Worm (Caenorhabditis elegans) whole organism, L3 larva: Measurements from ENCODE around the gene F40G9.18.
A peak's percentile ranks its signal among the peaks of the same experiment; 100 is the strongest.
"Not testable (repeated sequence)": the region's sequence is repeated elsewhere in the genome, so short reads cannot be mapped to it uniquely, and the experiment has no call there.

Source experiments
- ZK546.5 ChIP-seq: sonication (generic microtip); optimal IDR thresholded peaks from 2 replicates; lab custom pipeline; 2017; ENCODE audit warnings: missing biosample characterization, missing genetic modification characterization
- ama-1 ChIP-seq: fragments of 150-350 bp; optimal IDR thresholded peaks from 2 replicates; lab custom pipeline; 2018
- ceh-28 ChIP-seq: fragments of 150-350 bp; optimal IDR thresholded peaks from 2 replicates; lab custom pipeline; 2014; ENCODE audit warnings: missing biosample characterization, missing genetic modification reagents, missing genetic modification characterization
- ceh-82 ChIP-seq: fragments of 150-350 bp; optimal IDR thresholded peaks from 2 replicates; lab custom pipeline; 2014; ENCODE audit warnings: missing biosample characterization, missing genetic modification characterization
- daf-12 ChIP-seq: fragments of 150-350 bp; optimal IDR thresholded peaks from 2 replicates; lab custom pipeline; 2014; ENCODE audit warnings: missing biosample characterization, missing genetic modification reagents, missing genetic modification characterization
- egl-5 ChIP-seq: fragments of 150-350 bp; optimal IDR thresholded peaks from 2 replicates; lab custom pipeline; 2017; ENCODE audit warnings: missing biosample characterization, missing genetic modification reagents, missing genetic modification characterization, inconsistent platforms
- elt-1 ChIP-seq: fragments of 150-350 bp; optimal IDR thresholded peaks from 2 replicates; lab custom pipeline; 2014; ENCODE audit warnings: missing biosample characterization, missing genetic modification characterization
- elt-2 ChIP-seq: sonication (generic microtip); optimal IDR thresholded peaks from 2 replicates; lab custom pipeline; 2016; ENCODE audit warnings: missing genetic modification reagents, mild to moderate bottlenecking, missing genetic modification characterization, missing compliant biosample characterization
- eor-1 ChIP-seq, 2 experiments: fragments of 150-350 bp; optimal IDR thresholded peaks; 2 replicates each; lab custom pipeline; 2014 to 2018; ENCODE audit warnings: missing biosample characterization in 2 of 2, missing genetic modification characterization in 2 of 2
- fkh-10 ChIP-seq: sonication (generic microtip); optimal IDR thresholded peaks from 2 replicates; lab custom pipeline; 2017; ENCODE audit warnings: missing biosample characterization, missing genetic modification reagents, missing genetic modification characterization
- hmg-11 ChIP-seq: sonication (generic microtip); optimal IDR thresholded peaks from 2 replicates; lab custom pipeline; 2016; ENCODE audit warnings: missing genetic modification characterization, missing compliant biosample characterization
- jun-1 ChIP-seq: fragments of 150-350 bp; optimal IDR thresholded peaks from 2 replicates; lab custom pipeline; 2014; ENCODE audit warnings: missing biosample characterization, missing genetic modification reagents, missing genetic modification characterization
- lin-15B ChIP-seq: fragments of 150-350 bp; optimal IDR thresholded peaks from 2 replicates; lab custom pipeline; 2014; ENCODE audit warnings: missing biosample characterization, missing genetic modification characterization
- lin-39 ChIP-seq: fragments of 150-350 bp; optimal IDR thresholded peaks from 2 replicates; lab custom pipeline; 2018; ENCODE audit warnings: missing biosample characterization, missing genetic modification reagents, missing genetic modification characterization
- lsy-12 ChIP-seq: sonication (generic microtip); optimal IDR thresholded peaks from 2 replicates; lab custom pipeline; 2016; ENCODE audit warnings: mild to moderate bottlenecking, missing genetic modification characterization, missing compliant biosample characterization
- nfya-1 ChIP-seq: sonication (generic microtip); optimal IDR thresholded peaks from 2 replicates; lab custom pipeline; 2017; ENCODE audit warnings: missing genetic modification characterization, mild to moderate bottlenecking, missing compliant biosample characterization, antibody characterized with exemption, moderate library complexity; ENCODE audit not compliant: insufficient read depth
- nhr-23 ChIP-seq: fragments of 150-350 bp; optimal IDR thresholded peaks from 2 replicates; lab custom pipeline; 2014; ENCODE audit warnings: missing biosample characterization, missing genetic modification reagents, missing genetic modification characterization
- nhr-237 ChIP-seq: fragments of 150-350 bp; optimal IDR thresholded peaks from 2 replicates; lab custom pipeline; 2014; ENCODE audit warnings: missing biosample characterization, missing genetic modification characterization
- nhr-25 ChIP-seq: sonication (generic microtip); optimal IDR thresholded peaks from 2 replicates; lab custom pipeline; 2017; ENCODE audit warnings: missing biosample characterization, missing genetic modification characterization
- nhr-67 ChIP-seq: fragments of 150-350 bp; optimal IDR thresholded peaks from 2 replicates; lab custom pipeline; 2014; ENCODE audit warnings: missing biosample characterization, missing genetic modification characterization
- nhr-77 ChIP-seq: fragments of 150-350 bp; optimal IDR thresholded peaks from 2 replicates; lab custom pipeline; 2014; ENCODE audit warnings: missing biosample characterization, missing genetic modification characterization
- pha-4 ChIP-seq: fragments of 150-350 bp; optimal IDR thresholded peaks from 2 replicates; lab custom pipeline; 2014; ENCODE audit warnings: missing biosample characterization, missing genetic modification reagents, missing genetic modification characterization
- pqm-1 ChIP-seq: fragments of 150-350 bp; optimal IDR thresholded peaks from 2 replicates; lab custom pipeline; 2017; ENCODE audit warnings: missing biosample characterization, missing genetic modification characterization, inconsistent platforms
- sea-2 ChIP-seq: fragments of 150-350 bp; sonication (generic microtip); optimal IDR thresholded peaks from 4 replicates; lab custom pipeline; 2014; ENCODE audit warnings: missing biosample characterization, missing genetic modification reagents, missing genetic modification characterization
- skn-1 ChIP-seq: fragments of 150-350 bp; optimal IDR thresholded peaks from 2 replicates; lab custom pipeline; 2014; ENCODE audit warnings: missing biosample characterization, missing genetic modification characterization
- snpc-4 ChIP-seq: fragments of 150-350 bp; optimal IDR thresholded peaks from 2 replicates; lab custom pipeline; 2014; ENCODE audit warnings: missing biosample characterization, missing genetic modification characterization
- tbx-2 ChIP-seq: sonication (generic microtip); optimal IDR thresholded peaks from 2 replicates; lab custom pipeline; 2016; ENCODE audit warnings: mild to moderate bottlenecking, missing genetic modification characterization, missing compliant biosample characterization
- unc-39 ChIP-seq: sonication (generic microtip); optimal IDR thresholded peaks from 4 replicates; lab custom pipeline; 2017; ENCODE audit warnings: missing biosample characterization, missing genetic modification characterization
- unc-62 ChIP-seq: fragments of 150-350 bp; sonication (generic microtip); optimal IDR thresholded peaks from 4 replicates; lab custom pipeline; 2014; ENCODE audit warnings: missing biosample characterization, missing genetic modification reagents, missing genetic modification characterization
- zag-1 ChIP-seq: fragments of 150-350 bp; optimal IDR thresholded peaks from 2 replicates; lab custom pipeline; 2014; ENCODE audit warnings: missing biosample characterization, missing genetic modification characterization
- ztf-11 ChIP-seq: fragments of 150-350 bp; optimal IDR thresholded peaks from 2 replicates; lab custom pipeline; 2014; ENCODE audit warnings: missing biosample characterization, missing genetic modification characterization
- ztf-4 ChIP-seq: fragments of 150-350 bp; optimal IDR thresholded peaks from 2 replicates; lab custom pipeline; 2014; ENCODE audit warnings: missing biosample characterization, missing genetic modification characterization

The F40G9.18 gene

DNA sequence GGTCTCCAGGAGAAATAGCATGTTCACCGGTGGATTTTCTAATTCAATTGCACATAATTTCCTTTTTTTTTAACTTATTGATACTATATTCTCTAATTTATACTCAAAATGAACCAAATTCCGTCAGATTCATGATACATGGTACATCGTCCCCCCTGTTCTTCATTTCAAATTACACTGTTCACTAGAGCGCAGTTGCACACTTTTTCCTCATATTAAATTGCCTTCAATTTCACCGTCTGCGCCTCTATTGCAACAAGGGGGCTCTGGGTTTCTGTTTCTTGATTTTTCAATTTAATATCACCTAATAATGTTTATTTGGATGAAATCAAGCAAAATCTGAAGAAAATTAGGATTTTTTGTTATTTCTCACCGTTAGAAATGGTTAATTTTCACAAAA is 37.8 kb downstream of the F40G9.18 start:
- TF ChIP-seq snpc-4 (tag; lab: Kevin White, UChicago) (peak; percentile 55), unc-39 (tag; lab: Kevin White, UChicago) (no peak), ama-1 (no peak), lin-39 (tag; lab: Kevin White, UChicago) (peak; percentile 82), ceh-28 (no peak), nfya-1 (peak; percentile 70), hmg-11 (tag; lab: Kevin White, UChicago) (peak; percentile 18), nhr-23 (peak; percentile 61), nhr-77 (tag; lab: Kevin White, UChicago) (peak; percentile 9), unc-62 (GFP tag; lab: Kevin White, UChicago) (no peak), pha-4 (tag; lab: Kevin White, UChicago) (peak; percentile 82), egl-5 (tag; lab: Kevin White, UChicago) (peak; percentile 71), fkh-10 (peak; percentile 12), eor-1 (tag; optimal IDR thresholded peaks at IDR 0.05; lab: Kevin White, UChicago) (no peak), lin-15B (tag; lab: Kevin White, UChicago) (peak; percentile 77), jun-1 (peak; percentile 13), elt-2 (tag; lab: Kevin White, UChicago) (peak; percentile 33)

DNA sequence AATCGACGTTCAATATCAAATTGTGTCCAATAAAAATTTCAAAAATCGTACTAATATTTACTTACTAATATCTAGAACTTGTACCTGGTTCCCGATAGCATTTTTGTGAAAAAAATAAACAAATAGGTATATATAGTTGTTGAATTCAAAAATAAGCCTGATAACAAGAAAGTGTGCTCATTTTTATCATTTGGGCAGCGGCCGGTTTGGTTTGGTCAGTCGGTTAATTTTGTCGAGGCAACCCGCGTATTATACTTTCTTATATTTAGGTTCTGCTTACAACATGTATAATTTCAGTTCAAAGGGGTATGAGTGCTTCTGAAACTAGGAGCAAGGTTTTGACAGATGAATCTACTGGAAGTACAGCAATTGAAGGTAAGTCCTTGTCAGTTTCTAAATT is 38.7 kb downstream of the F40G9.18 start, which contains the start of the genes nhr-280 and C29F9.2:
Gene nhr-280, minus strand, starts transcription at position 101 of the 400 bp plus-strand sequence.
Gene C29F9.2, plus strand, starts transcription at position 298 of the 400 bp plus-strand sequence.
- TF ChIP-seq pha-4 (tag; lab: Kevin White, UChicago): peak; percentile 38
- no peak for TF ChIP-seq ztf-11 (tag; lab: Kevin White, UChicago)
- no peak for TF ChIP-seq lin-39 (tag; lab: Kevin White, UChicago)
- peak; percentile 38 for TF ChIP-seq elt-2 (tag; lab: Kevin White, UChicago)

DNA sequence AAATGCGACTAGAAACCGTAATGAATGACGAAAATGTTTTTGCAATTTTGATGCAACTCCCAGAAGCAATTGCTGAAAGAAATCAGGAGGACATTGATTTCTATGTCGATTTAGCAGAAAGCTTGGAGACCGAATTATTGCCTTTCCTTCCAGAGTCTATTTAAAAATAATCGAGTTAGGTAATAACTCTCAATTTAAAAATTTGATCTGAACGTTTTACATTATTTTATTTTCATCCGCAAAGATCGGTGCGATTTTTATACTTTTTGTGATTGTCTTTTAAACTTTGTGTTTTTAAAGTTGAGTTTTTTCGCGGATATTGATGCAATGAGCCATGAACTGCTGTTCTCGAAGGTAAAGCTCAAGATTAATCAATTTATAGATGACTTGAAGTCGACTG is 44.9 kb downstream of the F40G9.18 start, which contains the start of gene pals-23:
Gene pals-23, plus strand, starts transcription at position 301 of the 400 bp plus-strand sequence.
- TF ChIP-seq ceh-82: no peak
- no peak for TF ChIP-seq nhr-67 (tag; lab: Kevin White, UChicago)
- TF ChIP-seq zag-1 (tag; lab: Kevin White, UChicago): no peak
- TF ChIP-seq snpc-4 (tag; lab: Kevin White, UChicago): no peak
- TF ChIP-seq ztf-11 (tag; lab: Kevin White, UChicago): no peak

DNA sequence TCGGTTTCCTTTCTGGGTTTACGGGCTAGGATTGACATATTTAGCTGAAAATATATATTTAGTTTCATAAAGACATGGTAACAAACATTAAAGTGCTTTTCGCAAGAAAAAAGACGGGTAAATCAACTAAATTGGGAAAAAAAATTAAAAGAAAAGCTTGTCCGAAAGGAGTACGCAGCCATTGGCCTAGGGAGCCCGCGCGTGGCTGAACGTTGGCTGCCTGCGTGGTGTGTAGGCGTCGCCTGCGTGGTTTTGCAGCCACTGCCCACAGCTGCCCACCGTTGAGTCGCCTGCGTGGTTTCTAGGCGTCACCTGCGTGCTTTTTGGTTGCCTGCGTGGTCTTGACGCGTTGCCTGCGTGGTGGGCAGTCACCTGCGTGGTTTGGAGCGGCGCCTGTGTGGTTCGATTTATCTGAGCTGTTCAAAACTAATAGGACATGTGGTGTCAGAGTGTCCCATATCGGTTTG is 47.4 kb downstream of the F40G9.18 start, which contains the start of gene C29F9.12:
Gene C29F9.12, minus strand, starts transcription at position 51 of the 467 bp plus-strand sequence.
- TF ChIP-seq nhr-25 (tag; lab: Kevin White, UChicago); ceh-28; elt-2 (tag; lab: Kevin White, UChicago): not testable (repeated sequence)

DNA sequence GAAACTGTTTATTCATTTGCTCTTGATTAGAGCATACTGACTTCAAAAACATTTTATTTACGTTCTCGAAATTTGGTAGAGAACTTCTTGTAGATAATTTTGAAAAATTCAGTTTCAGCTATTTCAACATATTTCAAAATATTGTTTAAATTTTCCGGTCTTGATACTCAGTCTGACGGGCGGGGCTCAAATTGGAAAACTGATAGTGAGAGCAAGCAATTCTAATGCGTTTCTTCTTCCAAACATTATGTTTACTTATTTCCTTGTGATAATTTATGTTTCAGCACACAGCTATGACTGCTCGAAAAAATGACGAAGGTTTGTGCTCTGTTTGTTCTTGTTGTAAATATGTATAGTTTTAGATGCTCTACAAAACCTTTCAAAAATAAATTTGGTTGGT is 49.2 kb downstream of the F40G9.18 start, which contains the start of gene pals-24:
Gene pals-24, plus strand, starts transcription at position 237 of the 400 bp plus-strand sequence.
- TF ChIP-seq elt-2 (tag; lab: Kevin White, UChicago): peak; percentile 84
- TF ChIP-seq ceh-82: no peak
- TF ChIP-seq hmg-11 (tag; lab: Kevin White, UChicago): no peak
- no peak for TF ChIP-seq ama-1
- TF ChIP-seq pqm-1: peak; percentile 87
- no peak for TF ChIP-seq nhr-237 (tag; lab: Kevin White, UChicago)
- no peak for TF ChIP-seq tbx-2 (tag; lab: Kevin White, UChicago)
- no peak for TF ChIP-seq ztf-4
- TF ChIP-seq skn-1: no peak
- TF ChIP-seq ztf-11 (tag; lab: Kevin White, UChicago): no peak
- TF ChIP-seq pha-4 (tag; lab: Kevin White, UChicago): peak; percentile 58
- no peak for TF ChIP-seq ceh-28
- TF ChIP-seq jun-1: peak; percentile 46
- TF ChIP-seq lin-15B (tag; lab: Kevin White, UChicago): no peak
- no peak for TF ChIP-seq lsy-12 (tag; lab: Kevin White, UChicago)
- no peak for TF ChIP-seq daf-12 (tag; lab: Kevin White, UChicago)
- TF ChIP-seq egl-5 (tag; lab: Kevin White, UChicago): no peak
- TF ChIP-seq unc-62 (GFP tag; lab: Kevin White, UChicago): no peak
- TF ChIP-seq nfya-1: no peak
- TF ChIP-seq elt-1 (tag; lab: Kevin White, UChicago): no peak
- TF ChIP-seq fkh-10: no peak
- no peak for TF ChIP-seq sea-2 (GFP tag; lab: Kevin White, UChicago)
- TF ChIP-seq nhr-23: no peak
- TF ChIP-seq ZK546.5 (tag; lab: Kevin White, UChicago): no peak
- no peak for TF ChIP-seq nhr-67 (tag; lab: Kevin White, UChicago)
- TF ChIP-seq nhr-77 (tag; lab: Kevin White, UChicago): no peak
- TF ChIP-seq snpc-4 (tag; lab: Kevin White, UChicago): no peak
